Worm (Caenorhabditis elegans): ENCODE data around the gene Y38H6C.21.

Gene Y38H6C.21

DNA sequence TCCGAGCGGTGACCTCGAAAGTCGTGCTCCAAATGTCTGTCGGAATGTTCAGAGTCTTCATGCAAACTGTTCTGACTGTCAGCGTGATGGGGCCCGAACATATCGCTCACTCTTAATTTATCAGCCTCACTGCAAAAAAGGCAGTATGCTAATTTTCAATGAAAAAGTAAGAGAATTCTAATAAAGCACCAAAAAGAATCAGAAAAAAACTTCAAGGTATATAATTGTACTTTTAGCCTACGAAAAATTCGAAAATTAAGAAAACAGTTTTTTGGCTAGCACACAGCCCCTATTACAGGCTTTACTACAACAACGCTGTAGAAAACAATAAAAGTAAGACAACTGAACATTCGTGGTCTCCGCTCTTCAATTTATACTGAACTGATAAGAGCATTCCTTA is 6.7 kb upstream of the Y38H6C.21 start, which contains the start of gene F26F2.1:
F26F2.1 (minus strand) TSS at position 101 of the 400 bp plus-strand sequence.
- TF ChIP-seq bed-3 (GFP tag; optimal IDR thresholded peaks at IDR 0.05) (no peak), flh-1 (GFP tag; optimal IDR thresholded peaks at IDR 0.05) (no peak)

DNA sequence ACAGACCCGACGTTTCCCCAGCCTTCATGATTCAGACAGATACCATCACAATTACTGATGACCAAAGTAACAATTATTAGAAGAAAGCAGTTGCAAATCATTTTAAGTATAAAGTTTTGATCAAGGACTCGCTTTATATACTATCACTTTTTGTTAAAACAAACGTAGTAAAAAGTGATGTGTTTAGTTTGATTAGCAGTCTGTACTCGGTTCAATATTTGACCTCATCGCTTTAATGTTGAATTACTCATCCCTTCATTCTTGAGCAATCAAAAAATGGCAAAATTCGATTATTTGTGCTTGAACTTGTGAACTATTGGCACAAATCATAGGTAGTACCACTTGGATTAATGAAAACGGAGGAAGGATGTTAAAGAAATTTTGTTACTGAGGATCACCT is 3.2 kb upstream of the Y38H6C.21 start, which contains the start of gene abf-4:
abf-4 (minus strand) TSS at position 101 of the 400 bp plus-strand sequence.
- TF ChIP-seq flh-1 (GFP tag; optimal IDR thresholded peaks at IDR 0.05): no peak
- no peak for TF ChIP-seq lin-32 (GFP tag; optimal IDR thresholded peaks at IDR 0.05)
- TF ChIP-seq unc-39 (tag; optimal IDR thresholded peaks at IDR 0.05): no peak
- no peak for TF ChIP-seq ceh-83 (GFP tag; optimal IDR thresholded peaks at IDR 0.05)
- TF ChIP-seq ceh-39 (tag; optimal IDR thresholded peaks at IDR 0.05): no peak
- no peak for TF ChIP-seq nhr-2 (tag; optimal IDR thresholded peaks at IDR 0.05)
- no peak for TF ChIP-seq blmp-1 (tag; optimal IDR thresholded peaks at IDR 0.05)
- TF ChIP-seq pha-4 (tag; optimal IDR thresholded peaks at IDR 0.05): no peak
- no peak for TF ChIP-seq unc-62 (GFP tag; optimal IDR thresholded peaks at IDR 0.05)
- no peak for TF ChIP-seq mls-2 (tag; optimal IDR thresholded peaks at IDR 0.05)
- TF ChIP-seq sptf-1 (tag; optimal IDR thresholded peaks at IDR 0.05): no peak
- no peak for TF ChIP-seq elt-3 (tag; optimal IDR thresholded peaks at IDR 0.05)
- no peak for TF ChIP-seq tbx-8 (GFP tag; optimal IDR thresholded peaks at IDR 0.05)
- no peak for TF ChIP-seq hlh-1 (tag; optimal IDR thresholded peaks at IDR 0.05)
- no peak for TF ChIP-seq drap-1 (GFP tag; optimal IDR thresholded peaks at IDR 0.05)
- no peak for TF ChIP-seq nhr-237 (tag; optimal IDR thresholded peaks at IDR 0.05)
- TF ChIP-seq ham-2 (GFP tag; optimal IDR thresholded peaks at IDR 0.05): no peak
- TF ChIP-seq cnd-1 (tag; optimal IDR thresholded peaks at IDR 0.05): no peak

DNA sequence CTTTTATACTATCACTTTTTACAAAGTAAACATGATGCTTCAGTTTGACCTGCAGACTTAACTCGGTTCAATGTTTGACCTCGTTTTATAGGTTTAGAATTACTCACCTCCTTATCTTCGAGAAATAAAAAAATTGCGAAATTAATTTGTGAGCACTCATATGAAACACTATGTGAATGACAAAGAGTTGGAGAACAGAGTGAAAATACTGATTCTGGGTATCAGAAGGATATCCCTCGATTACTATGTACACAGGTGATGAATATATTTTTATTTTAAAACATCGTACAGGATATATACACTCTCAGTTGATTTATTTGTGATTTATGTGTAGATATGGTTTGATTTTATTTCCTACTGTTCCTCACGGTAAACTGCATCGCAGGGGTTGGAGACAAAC is 1.2 kb upstream of the Y38H6C.21 start, which contains the start of gene Y38H6C.23:
Y38H6C.23 (minus strand) TSS at position 101 of the 400 bp plus-strand sequence.
- no peak for TF ChIP-seq ceh-39 (tag; optimal IDR thresholded peaks at IDR 0.05)
- TF ChIP-seq sem-2 (GFP tag; optimal IDR thresholded peaks at IDR 0.05): no peak
- TF ChIP-seq sptf-1 (tag; optimal IDR thresholded peaks at IDR 0.05): no peak
- TF ChIP-seq pha-4 (tag; optimal IDR thresholded peaks at IDR 0.05): no peak
- TF ChIP-seq blmp-1 (tag; optimal IDR thresholded peaks at IDR 0.05): no peak
- no peak for TF ChIP-seq elt-1 (tag; optimal IDR thresholded peaks at IDR 0.05; ENCODE audit: borderline replicate concordance, insufficient read depth)
- no peak for TF ChIP-seq ham-2 (GFP tag; optimal IDR thresholded peaks at IDR 0.05)
- TF ChIP-seq hlh-1 (tag; optimal IDR thresholded peaks at IDR 0.05): no peak

DNA sequence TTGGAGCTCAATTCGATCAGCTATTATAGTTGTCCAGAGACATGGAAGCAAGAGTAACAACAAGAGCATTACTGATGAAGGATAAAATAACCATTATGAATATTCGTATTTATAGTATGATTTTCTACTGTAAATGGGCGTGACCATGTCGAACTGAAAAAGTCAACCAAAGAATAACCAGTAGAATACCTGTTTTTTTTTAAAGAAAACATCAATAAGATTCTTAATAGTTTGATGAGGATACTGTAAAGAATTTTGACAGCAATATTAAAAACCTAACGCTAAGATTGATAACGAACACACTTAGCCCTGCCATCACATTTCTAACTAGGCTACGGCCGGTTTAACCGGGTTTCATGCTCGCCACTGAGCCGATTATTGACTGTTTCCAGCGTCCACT is 2.1 kb downstream of the Y38H6C.21 start, which contains the start of gene vmo-1:
vmo-1 (minus strand) TSS at position 101 of the 400 bp plus-strand sequence.
- TF ChIP-seq nhr-2 (tag; optimal IDR thresholded peaks at IDR 0.05): no peak
- no peak for TF ChIP-seq blmp-1 (tag; optimal IDR thresholded peaks at IDR 0.05)
- no peak for TF ChIP-seq pha-4 (tag; optimal IDR thresholded peaks at IDR 0.05)
- no peak for TF ChIP-seq nhr-12 (tag; optimal IDR thresholded peaks at IDR 0.05)
- no peak for TF ChIP-seq ztf-11 (tag; optimal IDR thresholded peaks at IDR 0.05)
- no peak for TF ChIP-seq nhr-237 (tag; optimal IDR thresholded peaks at IDR 0.05)
- TF ChIP-seq ces-1 (GFP tag; optimal IDR thresholded peaks at IDR 0.05): no peak
- TF ChIP-seq nhr-28 (tag; optimal IDR thresholded peaks at IDR 0.05): no peak
- TF ChIP-seq zip-8 (tag; optimal IDR thresholded peaks at IDR 0.05): no peak
- TF ChIP-seq M03D4.4 (tag; optimal IDR thresholded peaks at IDR 0.05): no peak
- TF ChIP-seq unc-120 (tag; optimal IDR thresholded peaks at IDR 0.05; ENCODE audit: poor library complexity, severe bottlenecking): no peak
- TF ChIP-seq lin-32 (GFP tag; optimal IDR thresholded peaks at IDR 0.05): no peak
- TF ChIP-seq lin-13 (tag; optimal IDR thresholded peaks at IDR 0.05): no peak
- TF ChIP-seq elt-1 (tag; optimal IDR thresholded peaks at IDR 0.05; ENCODE audit: borderline replicate concordance, insufficient read depth): no peak
- no peak for TF ChIP-seq nhr-76 (tag; optimal IDR thresholded peaks at IDR 0.05)

DNA sequence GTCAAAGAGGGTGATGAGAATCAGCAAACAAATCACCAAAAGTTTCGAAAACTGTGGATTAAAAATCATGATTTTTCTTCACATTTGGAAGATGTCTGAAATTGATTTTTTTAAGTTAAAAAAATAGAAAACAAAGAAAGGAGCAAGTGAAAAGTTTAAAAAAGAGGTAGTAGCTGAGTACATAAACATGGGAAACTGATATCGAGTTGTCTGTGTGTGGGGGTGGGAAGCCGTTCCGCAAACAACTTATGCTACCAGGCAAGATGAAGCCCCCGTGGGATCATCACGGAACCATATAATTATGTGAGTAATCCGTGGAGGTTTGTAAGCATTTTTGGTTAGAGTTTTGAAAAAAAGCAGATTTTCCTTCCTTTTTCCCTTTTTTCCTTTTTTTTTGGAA is 4.0 kb downstream of the Y38H6C.21 start, which contains the start of gene Y38H6C.20:
Y38H6C.20 (minus strand) TSS at position 101 of the 400 bp plus-strand sequence.
- TF ChIP-seq mab-5 (tag; optimal IDR thresholded peaks at IDR 0.05): no peak
- no peak for TF ChIP-seq ceh-39 (tag; optimal IDR thresholded peaks at IDR 0.05)
- TF ChIP-seq ham-2 (GFP tag; optimal IDR thresholded peaks at IDR 0.05): no peak
- TF ChIP-seq zip-8 (tag; optimal IDR thresholded peaks at IDR 0.05): no peak
- no peak for TF ChIP-seq ces-1 (GFP tag; optimal IDR thresholded peaks at IDR 0.05)
- TF ChIP-seq unc-39 (tag; optimal IDR thresholded peaks at IDR 0.05): no peak
- TF ChIP-seq unc-120 (tag; optimal IDR thresholded peaks at IDR 0.05; ENCODE audit: poor library complexity, severe bottlenecking): no peak
- no peak for TF ChIP-seq hlh-1 (tag; optimal IDR thresholded peaks at IDR 0.05)
- no peak for TF ChIP-seq lin-32 (GFP tag; optimal IDR thresholded peaks at IDR 0.05)
